Fruit fly (Drosophila melanogaster) whole organism, embryonic: Measurements from ENCODE around the gene Pgant2.
A peak's percentile ranks its signal among the peaks of the same experiment; 100 is the strongest.

Source experiments
- Aef1 ChIP-seq: fragments of 200-800 bp; sonication (Bioruptor generic); IDR thresholded peaks from 3 replicates; pipeline ENCODE4 v1.3.6; 2022; ENCODE audit warnings: missing biosample characterization, missing genetic modification characterization
- B-H2 ChIP-seq: fragments of 200-800 bp; sonication (Bioruptor generic); optimal IDR thresholded peaks from 2 replicates; lab custom pipeline; 2018; ENCODE audit warnings: missing biosample characterization, mild to moderate bottlenecking, missing genetic modification characterization
- CG10274 ChIP-seq: fragments of 200-800 bp; sonication (Bioruptor generic); optimal IDR thresholded peaks from 3 replicates; lab custom pipeline; 2017; ENCODE audit warnings: missing biosample characterization, mild to moderate bottlenecking, missing genetic modification characterization
- CG10654 ChIP-seq: fragments of 200-800 bp; sonication (Bioruptor generic); optimal IDR thresholded peaks from 2 replicates; lab custom pipeline; 2016; ENCODE audit warnings: missing biosample characterization, missing genetic modification characterization
- CG11695 ChIP-seq: fragments of 200-800 bp; sonication (Bioruptor generic); IDR thresholded peaks from 3 replicates; pipeline ENCODE4 v1.3.6; 2022; ENCODE audit warnings: missing biosample characterization, missing genetic modification characterization
- CG12071 ChIP-seq: fragments of 200-800 bp; sonication (Bioruptor generic); optimal IDR thresholded peaks from 3 replicates; lab custom pipeline; 2018; ENCODE audit warnings: missing biosample characterization, mild to moderate bottlenecking, missing genetic modification characterization
- CG12236 ChIP-seq: fragments of 200-800 bp; sonication (Bioruptor generic); optimal IDR thresholded peaks from 2 replicates; lab custom pipeline; 2016; ENCODE audit warnings: missing biosample characterization, missing genetic modification characterization
- CG12299 ChIP-seq: fragments of 200-800 bp; sonication (Bioruptor generic); optimal IDR thresholded peaks from 2 replicates; lab custom pipeline; 2018; ENCODE audit warnings: missing biosample characterization, mild to moderate bottlenecking, missing genetic modification characterization
- CG12942 ChIP-seq: fragments of 200-800 bp; sonication (Bioruptor generic); optimal IDR thresholded peaks from 3 replicates; lab custom pipeline; 2016; ENCODE audit warnings: missing biosample characterization, missing genetic modification characterization
- CG13775 ChIP-seq: fragments of 200-800 bp; sonication (Bioruptor generic); optimal IDR thresholded peaks from 3 replicates; lab custom pipeline; 2017; ENCODE audit warnings: missing biosample characterization, mild to moderate bottlenecking, missing genetic modification characterization
- CG15073 ChIP-seq: fragments of 200-800 bp; sonication (Bioruptor generic); optimal IDR thresholded peaks from 2 replicates; lab custom pipeline; 2016; ENCODE audit warnings: missing biosample characterization, missing genetic modification characterization
- CG17612 ChIP-seq: fragments of 200-800 bp; sonication (Bioruptor generic); IDR thresholded peaks from 2 replicates; pipeline ENCODE4 v1.3.6; 2022; ENCODE audit warnings: missing biosample characterization, missing genetic modification characterization
- CG18011 ChIP-seq: fragments of 200-800 bp; sonication (Bioruptor generic); optimal IDR thresholded peaks from 2 replicates; lab custom pipeline; 2017; ENCODE audit warnings: missing biosample characterization, missing genetic modification characterization, mild to moderate bottlenecking, moderate library complexity, missing genotype
- CG2199 ChIP-seq: fragments of 200-800 bp; sonication (Bioruptor generic); IDR thresholded peaks from 3 replicates; pipeline ENCODE4 v1.3.6; 2022; ENCODE audit warnings: missing biosample characterization, missing genetic modification characterization
- CG3065 ChIP-seq: fragments of 200-800 bp; sonication (Bioruptor generic); optimal IDR thresholded peaks from 2 replicates; lab custom pipeline; 2016; ENCODE audit warnings: missing biosample characterization, missing genetic modification characterization
- CG3163 ChIP-seq: fragments of 200-800 bp; sonication (Bioruptor generic); optimal IDR thresholded peaks from 3 replicates; lab custom pipeline; 2016; ENCODE audit warnings: missing biosample characterization, missing genetic modification characterization
- CG3407 ChIP-seq: fragments of 200-800 bp; sonication (Bioruptor generic); optimal IDR thresholded peaks from 2 replicates; lab custom pipeline; 2018; ENCODE audit warnings: missing biosample characterization, mild to moderate bottlenecking, missing genetic modification characterization
- CG34376 ChIP-seq: fragments of 200-800 bp; sonication (Bioruptor generic); optimal IDR thresholded peaks from 2 replicates; lab custom pipeline; 2018; ENCODE audit warnings: missing biosample characterization, mild to moderate bottlenecking, missing genetic modification characterization
- CG42726 ChIP-seq: fragments of 200-800 bp; sonication (Bioruptor generic); IDR thresholded peaks from 2 replicates; pipeline ENCODE4 v1.3.6; 2022; ENCODE audit warnings: missing biosample characterization, missing genetic modification characterization; ENCODE audit not compliant: partially characterized antibody
- CG6272 ChIP-seq: fragments of 200-800 bp; sonication (Bioruptor generic); IDR thresholded peaks from 2 replicates; pipeline ENCODE4 v1.3.6; 2022; ENCODE audit warnings: missing biosample characterization, missing genetic modification characterization
- CG7786 ChIP-seq: fragments of 200-800 bp; sonication (Bioruptor generic); optimal IDR thresholded peaks from 2 replicates; lab custom pipeline; 2016; ENCODE audit warnings: missing biosample characterization, missing genetic modification characterization
- CG8281 ChIP-seq: fragments of 200-800 bp; sonication (Bioruptor generic); optimal IDR thresholded peaks from 2 replicates; lab custom pipeline; 2018; ENCODE audit warnings: missing biosample characterization, mild to moderate bottlenecking, missing genetic modification characterization, moderate library complexity
- CG8765 ChIP-seq: fragments of 200-800 bp; sonication (Bioruptor generic); IDR thresholded peaks from 2 replicates; pipeline ENCODE4 v1.3.6; 2022; ENCODE audit warnings: missing biosample characterization, missing genetic modification characterization
- Dek ChIP-seq: fragments of 200-800 bp; sonication (Bioruptor generic); optimal IDR thresholded peaks from 3 replicates; lab custom pipeline; 2019; ENCODE audit warnings: missing biosample characterization, mild to moderate bottlenecking, missing genetic modification characterization, moderate library complexity
- Doc2 ChIP-seq: fragments of 200-800 bp; sonication (Bioruptor generic); IDR thresholded peaks from 2 replicates; pipeline ENCODE4 v1.3.6; 2022; ENCODE audit warnings: missing biosample characterization, missing genetic modification characterization
- H15 ChIP-seq: fragments of 200-800 bp; sonication (Bioruptor generic); IDR thresholded peaks from 3 replicates; pipeline ENCODE4 v1.3.6; 2022; ENCODE audit warnings: missing biosample characterization, missing genetic modification characterization
- HmgD ChIP-seq: fragments of 200-800 bp; sonication (Bioruptor generic); optimal IDR thresholded peaks from 3 replicates; lab custom pipeline; 2016; ENCODE audit warnings: missing biosample characterization, missing genetic modification characterization
- MTF-1 ChIP-seq: fragments of 200-800 bp; sonication (Bioruptor generic); optimal IDR thresholded peaks from 2 replicates; lab custom pipeline; 2018; ENCODE audit warnings: missing biosample characterization, mild to moderate bottlenecking, missing genetic modification characterization, borderline replicate concordance
- Myb ChIP-seq: fragments of 200-800 bp; sonication (Bioruptor generic); optimal IDR thresholded peaks from 2 replicates; lab custom pipeline; 2016; ENCODE audit warnings: missing biosample characterization, missing genetic modification characterization
- Xrp1 ChIP-seq: fragments of 200-800 bp; sonication (Bioruptor generic); IDR thresholded peaks from 2 replicates; pipeline ENCODE4 v1.3.6; 2022; ENCODE audit warnings: missing biosample characterization, missing genetic modification characterization
- YL-1 ChIP-seq: fragments of 200-800 bp; sonication (Bioruptor generic); optimal IDR thresholded peaks from 3 replicates; lab custom pipeline; 2017; ENCODE audit warnings: missing biosample characterization, mild to moderate bottlenecking, missing genetic modification characterization
- ase ChIP-seq: fragments of 200-800 bp; sonication (Bioruptor generic); IDR thresholded peaks from 3 replicates; pipeline ENCODE4 v1.3.6; 2022; ENCODE audit warnings: missing biosample characterization, missing genetic modification characterization
- bsh ChIP-seq, 2 experiments: fragments of 200-800 bp; sonication (Bioruptor generic); optimal IDR thresholded peaks; 2 replicates each; lab custom pipeline; 2017 to 2018; ENCODE audit warnings: mild to moderate bottlenecking in 2 of 2, missing biosample characterization in 2 of 2, missing genetic modification characterization in 2 of 2, moderate library complexity in 1 of 2
- btn ChIP-seq: fragments of 200-800 bp; sonication (Bioruptor generic); optimal IDR thresholded peaks from 2 replicates; lab custom pipeline; 2016; ENCODE audit warnings: missing biosample characterization, missing genetic modification characterization
- chif ChIP-seq, 2 experiments: fragments of 200-800 bp; sonication (Bioruptor generic); optimal IDR thresholded peaks; 3 replicates each; lab custom pipeline; 2016; ENCODE audit warnings: missing biosample characterization in 2 of 2, missing genetic modification characterization in 2 of 2
- ci ChIP-seq: fragments of 200-800 bp; sonication (Bioruptor generic); IDR thresholded peaks from 3 replicates; pipeline ENCODE4 v1.3.6; 2022; ENCODE audit warnings: missing biosample characterization, missing genetic modification characterization
- corto ChIP-seq: fragments of 200-800 bp; sonication (Bioruptor generic); optimal IDR thresholded peaks from 2 replicates; lab custom pipeline; 2016; ENCODE audit warnings: missing biosample characterization, mild to moderate bottlenecking, missing genetic modification characterization, moderate library complexity
- dysf ChIP-seq: fragments of 200-800 bp; sonication (Bioruptor generic); IDR thresholded peaks from 3 replicates; pipeline ENCODE4 v1.3.6; 2022; ENCODE audit warnings: missing biosample characterization, missing genetic modification characterization
- fru ChIP-seq: fragments of >200 bp; optimal IDR thresholded peaks from 2 replicates; lab custom pipeline; 2017
- her ChIP-seq: fragments of 200-800 bp; sonication (Bioruptor generic); optimal IDR thresholded peaks from 2 replicates; lab custom pipeline; 2016; ENCODE audit warnings: missing biosample characterization, missing genetic modification characterization
- knrl ChIP-seq: fragments of 200-800 bp; sonication (Bioruptor generic); IDR thresholded peaks from 3 replicates; pipeline ENCODE4 v1.3.6; 2022; ENCODE audit warnings: missing biosample characterization, missing genetic modification characterization; ENCODE audit not compliant: partially characterized antibody
- lilli ChIP-seq: fragments of 200-800 bp; sonication (Bioruptor generic); optimal IDR thresholded peaks from 3 replicates; lab custom pipeline; 2016; ENCODE audit warnings: missing biosample characterization, missing genetic modification characterization
- lola ChIP-seq, 3 experiments: fragments of >200 bp in 2 of 3; fragments of 200-800 bp in 1 of 3; sonication (Bioruptor generic) in 1 of 3; optimal IDR thresholded peaks; 2 replicates each; lab custom pipeline; 2017 to 2019; ENCODE audit warnings: missing biosample characterization in 3 of 3, missing genetic modification characterization in 3 of 3, mild to moderate bottlenecking in 1 of 3, moderate library complexity in 1 of 3
- rib ChIP-seq: fragments of 200-800 bp; sonication (Bioruptor generic); IDR thresholded peaks from 2 replicates; pipeline ENCODE4 v1.3.6; 2022; ENCODE audit warnings: missing biosample characterization, missing genetic modification characterization
- salm ChIP-seq: fragments of 200-800 bp; sonication (Bioruptor generic); optimal IDR thresholded peaks from 2 replicates; lab custom pipeline; 2018; ENCODE audit warnings: missing biosample characterization, mild to moderate bottlenecking, missing genetic modification characterization
- sd ChIP-seq: fragments of 200-800 bp; sonication (Bioruptor generic); optimal IDR thresholded peaks from 3 replicates; lab custom pipeline; 2018; ENCODE audit warnings: missing biosample characterization, mild to moderate bottlenecking, missing genetic modification characterization, moderate library complexity
- seq ChIP-seq: fragments of 200-800 bp; sonication (Bioruptor generic); IDR thresholded peaks from 2 replicates; pipeline ENCODE4 v1.3.6; 2022; ENCODE audit warnings: missing biosample characterization, missing genetic modification characterization
- stc ChIP-seq: fragments of 200-800 bp; sonication (Bioruptor generic); IDR thresholded peaks from 2 replicates; pipeline ENCODE4 v1.3.6; 2022; ENCODE audit warnings: missing biosample characterization, missing genetic modification characterization
- tgo ChIP-seq: fragments of 200-800 bp; sonication (Bioruptor generic); IDR thresholded peaks from 3 replicates; pipeline ENCODE4 v1.3.6; 2022; ENCODE audit warnings: missing biosample characterization, missing genetic modification characterization
- toy ChIP-seq: fragments of 200-800 bp; sonication (Bioruptor generic); IDR thresholded peaks from 2 replicates; pipeline ENCODE4 v1.3.6; 2022; ENCODE audit warnings: missing biosample characterization, missing genetic modification characterization
- wek ChIP-seq: fragments of 200-800 bp; sonication (Bioruptor generic); optimal IDR thresholded peaks from 3 replicates; lab custom pipeline; 2018; ENCODE audit warnings: missing biosample characterization, mild to moderate bottlenecking, missing genetic modification characterization, moderate library complexity
- zfh1 ChIP-seq: fragments of 200-800 bp; sonication (Bioruptor generic); IDR thresholded peaks from 3 replicates; pipeline ENCODE4 v1.3.6; 2022; ENCODE audit warnings: missing biosample characterization, missing genetic modification characterization
- zfh2 ChIP-seq: fragments of 200-800 bp; sonication (Bioruptor generic); optimal IDR thresholded peaks from 2 replicates; lab custom pipeline; 2016; ENCODE audit warnings: missing biosample characterization, missing genetic modification characterization

Gene Pgant2

dm6 chr2L:3439502-3439901 lies 13.0 kb upstream of the Pgant2 start (continued):
- TF ChIP-seq YL-1 (no peak), CG10274 (GFP tag; lab: Kevin White, UChicago) (no peak), corto (GFP tag; lab: Kevin White, UChicago) (no peak), CG18011 (no peak), zfh2 (GFP tag; lab: Kevin White, UChicago) (no peak), CG3407 (GFP tag; lab: Kevin White, UChicago) (no peak), wek (no peak), stc (GFP tag; lab: Robert Waterston, UW) (no peak), ci (no peak), CG12299 (tag; lab: Kevin White, UChicago) (no peak), CG2199 (no peak), chif (GFP tag; optimal IDR thresholded peaks at IDR 0.05; lab: Kevin White, UChicago) (no peak), her (GFP tag; lab: Kevin White, UChicago) (no peak), B-H2 (no peak), btn (no peak), ase (GFP tag; lab: Robert Waterston, UW) (no peak), sd (no peak), CG7786 (GFP tag; lab: Kevin White, UChicago) (no peak), CG34376 (GFP tag; lab: Kevin White, UChicago) (no peak), tgo (GFP tag; lab: Robert Waterston, UW) (no peak), Doc2 (no peak), CG11695 (GFP tag; lab: Robert Waterston, UW) (no peak), CG10654 (no peak), CG8281 (tag; lab: Kevin White, UChicago) (no peak), Myb (GFP tag; lab: Kevin White, UChicago) (no peak), CG12236 (GFP tag; lab: Kevin White, UChicago) (no peak), fru (lab: Kevin White, UChicago) (no peak), toy (GFP tag; lab: Robert Waterston, UW) (no peak), rib (GFP tag; lab: Robert Waterston, UW) (no peak), salm (tag; lab: Kevin White, UChicago) (no peak), CG17612 (GFP tag; lab: Robert Waterston, UW) (no peak), H15 (GFP tag; lab: Robert Waterston, UW) (no peak), HmgD (GFP tag; lab: Kevin White, UChicago) (no peak), CG3065 (no peak), knrl (GFP tag; lab: Robert Waterston, UW) (no peak), CG3163 (GFP tag; lab: Kevin White, UChicago) (no peak), CG12942 (GFP tag; lab: Kevin White, UChicago) (no peak), CG15073 (GFP tag; lab: Kevin White, UChicago) (no peak), dysf (GFP tag; lab: Robert Waterston, UW) (no peak), lilli (GFP tag; lab: Kevin White, UChicago) (no peak), zfh1 (GFP tag; lab: Robert Waterston, UW) (no peak), Aef1 (GFP tag; lab: Robert Waterston, UW) (no peak), seq (GFP tag; lab: Robert Waterston, UW) (no peak), CG8765 (no peak), Xrp1 (GFP tag; lab: Robert Waterston, UW) (peak; percentile 51), CG42726 (no peak), CG12071 (GFP tag; lab: Kevin White, UChicago) (no peak), Dek (no peak), MTF-1 (no peak), CG6272 (GFP tag; lab: Robert Waterston, UW) (no peak), lola (GFP tag; optimal IDR thresholded peaks at IDR 0.05; lab: Kevin White, UChicago) (peak in 1 of 3 experiments; percentile 70), bsh (GFP tag; optimal IDR thresholded peaks at IDR 0.05; lab: Kevin White, UChicago) (peak in 1 of 2 experiments; percentile 54), CG13775 (no peak)
